Worm (Caenorhabditis elegans): ENCODE results near the gene srw-119.

DNA sequence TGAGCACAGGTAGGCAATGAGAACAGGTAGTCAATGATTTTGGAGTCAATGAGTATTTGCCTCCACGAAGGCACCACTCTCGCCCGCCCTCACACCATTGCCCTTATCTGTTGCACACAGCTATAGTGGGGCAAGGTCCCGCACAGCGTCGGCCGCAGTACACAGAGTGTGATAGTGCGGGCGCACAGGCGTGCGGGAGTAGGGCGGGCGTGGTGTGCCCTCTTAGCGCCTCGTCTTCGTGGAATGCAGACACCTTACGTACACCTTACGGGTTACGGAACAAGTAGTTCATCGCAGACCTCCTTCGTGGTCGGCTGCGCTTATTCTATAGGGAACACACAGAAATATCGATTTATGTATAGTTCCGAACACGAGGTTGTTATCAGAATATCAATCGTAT lies 18.3 kb upstream of the srw-119 start:
- TF ChIP-seq F16B12.6 (tag; optimal IDR thresholded peaks at IDR 0.05), result no peak
- no peak for TF ChIP-seq ceh-82 (tag; optimal IDR thresholded peaks at IDR 0.05)
- no peak for TF ChIP-seq skn-1 (tag; optimal IDR thresholded peaks at IDR 0.05)
- no peak for TF ChIP-seq snpc-4 (tag; optimal IDR thresholded peaks at IDR 0.05)
- no peak for TF ChIP-seq nhr-76 (tag; optimal IDR thresholded peaks at IDR 0.05)
